Worm (Caenorhabditis elegans) whole organism, midembryonic: Measurements from ENCODE around the gene T10C6.15.

Experiments used
- cog-1 ChIP-seq: sonication (generic microtip); optimal IDR thresholded peaks from 2 replicates; lab custom pipeline; 2016; ENCODE audit warnings: missing genetic modification characterization, missing compliant biosample characterization
- flt-1 ChIP-seq: fragments of 200-800 bp; sonication (Bioruptor generic); IDR thresholded peaks from 2 replicates; pipeline ENCODE4 v1.3.6; 2022; ENCODE audit warnings: missing genetic modification characterization, missing compliant biosample characterization
- klf-2 ChIP-seq: fragments of 200-800 bp; sonication (Bioruptor generic); conservative IDR thresholded peaks from 2 replicates; pipeline ENCODE4 v1.3.6; 2022; ENCODE audit warnings: missing genetic modification reagents, missing genetic modification characterization, missing compliant biosample characterization
- ref-1 ChIP-seq: fragments of 200-800 bp; sonication (Bioruptor generic); conservative IDR thresholded peaks from 2 replicates; pipeline ENCODE4 v1.3.6; 2022; ENCODE audit warnings: missing genetic modification reagents, missing genetic modification characterization, missing compliant biosample characterization
- tab-1 ChIP-seq: fragments of 200-800 bp; sonication (Bioruptor generic); IDR thresholded peaks from 2 replicates; pipeline ENCODE4 v1.3.6; 2022; ENCODE audit warnings: missing genetic modification characterization, missing compliant biosample characterization

DNA sequence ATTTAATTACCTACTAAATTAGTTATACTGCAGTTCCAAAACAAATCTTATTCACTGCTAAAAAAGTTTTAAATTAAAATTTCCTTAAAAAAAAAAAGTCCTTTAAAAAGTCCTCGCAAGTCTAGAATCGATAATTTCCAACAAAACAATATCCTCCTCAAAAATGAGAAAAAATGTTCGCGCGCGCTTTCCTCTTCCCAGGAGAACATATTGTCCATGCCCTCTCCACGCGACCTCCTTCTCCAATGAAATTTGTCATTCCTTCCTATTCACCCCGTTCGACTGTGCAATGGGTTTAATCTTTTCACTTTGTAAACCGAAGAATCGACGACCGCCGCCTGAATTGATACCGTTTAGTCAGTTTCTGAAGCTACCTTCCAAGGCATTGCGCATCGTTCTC, 9.6 kb downstream of the T10C6.15 start, which contains the start of gene T10C6.10:
- TF ChIP-seq flt-1 (no peak), tab-1 (GFP tag; lab: Robert Waterston, UW) (no peak), klf-2 (no peak), ref-1 (no peak), cog-1 (tag; lab: Kevin White, UChicago) (no peak)
